Worm (Caenorhabditis elegans): Measurements from ENCODE around the gene H42K12.3.

ce11 chrX:1344321-1344720, 33.1 kb downstream of the H42K12.3 start, which contains the start of gene ins-39:
- TF ChIP-seq F26F4.8 (GFP tag; conservative IDR thresholded peaks at IDR 0.05): no peak
- TF ChIP-seq skn-1 (tag; optimal IDR thresholded peaks at IDR 0.05): no peak
- no peak for TF ChIP-seq pha-4 (GFP tag; IDR thresholded peaks at IDR 0.05)
- no peak for TF ChIP-seq pha-4 (tag; optimal IDR thresholded peaks at IDR 0.05)
- TF ChIP-seq D1046.2 (GFP tag; IDR thresholded peaks at IDR 0.05): no peak
- TF ChIP-seq snpc-4 (tag; optimal IDR thresholded peaks at IDR 0.05): no peak
- no peak for TF ChIP-seq nhr-25 (tag; optimal IDR thresholded peaks at IDR 0.05; ENCODE audit: borderline replicate concordance, insufficient read depth)

Measured in whole organism, L4 larva.